Fruit fly (Drosophila melanogaster): ENCODE data around the gene CG42307.

DNA sequence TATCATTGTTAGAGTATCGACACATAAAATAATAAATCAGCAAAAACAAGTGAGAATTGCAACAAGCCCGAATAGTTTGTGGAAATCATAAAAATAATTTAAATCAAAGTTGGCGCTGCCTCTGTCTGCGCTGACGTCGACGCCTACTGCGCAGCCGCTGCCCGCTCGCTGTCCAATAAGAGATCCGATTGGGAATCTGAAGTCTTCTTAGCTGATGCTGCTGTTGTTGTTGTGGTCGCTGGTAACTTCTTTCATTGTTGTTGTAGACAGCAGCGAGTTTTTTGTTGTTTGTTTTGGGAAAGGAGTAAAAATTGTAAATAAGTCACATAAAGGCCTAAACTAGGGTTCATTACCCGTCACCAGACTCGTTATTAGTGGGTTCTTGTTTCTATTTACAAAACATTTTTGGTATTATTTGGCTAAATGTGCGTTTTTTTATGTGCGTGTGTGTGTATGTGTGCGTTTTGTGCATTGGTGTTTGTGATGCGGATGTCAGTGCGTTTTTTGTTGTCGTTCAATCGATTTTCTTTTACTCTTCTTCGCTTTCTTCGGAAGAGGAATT, 35.9 kb downstream of the CG42307 start:
- TF ChIP-seq Mnt (GFP tag; optimal IDR thresholded peaks at IDR 0.05) (no peak), tj (GFP tag; optimal IDR thresholded peaks at IDR 0.05) (no peak), kay (GFP tag; ENCODE audit: borderline replicate concordance) (no peak), cnc (optimal IDR thresholded peaks at IDR 0.05) (no peak), bab1 (GFP tag; optimal IDR thresholded peaks at IDR 0.05) (no peak), CG14711 (tag; optimal IDR thresholded peaks at IDR 0.05) (no peak), cic (GFP tag; optimal IDR thresholded peaks at IDR 0.05) (no peak), CG33017 (tag; optimal IDR thresholded peaks at IDR 0.05) (no peak)

Measured in whole organism, adult.